Worm (Caenorhabditis elegans): ENCODE data around the gene Y49F6B.12.

Y49F6B.12 gene

ce11 chrII:3481584-3481983 lies 9.4 kb upstream of the Y49F6B.12 start, which contains the start of gene Y49F6B.8:
TSS of gene Y49F6B.8 (minus strand) at chrII:3481684.
- no peak for TF ChIP-seq ama-1 (optimal IDR thresholded peaks at IDR 0.05)

- no peak for TF ChIP-seq tbx-2 (tag; optimal IDR thresholded peaks at IDR 0.05)
- no peak for TF ChIP-seq ceh-48 (tag; optimal IDR thresholded peaks at IDR 0.05)
- no peak for TF ChIP-seq fkh-6 (tag; optimal IDR thresholded peaks at IDR 0.05)
- no peak for TF ChIP-seq ceh-34 (tag; optimal IDR thresholded peaks at IDR 0.05)
- no peak for TF ChIP-seq pha-2 (tag; optimal IDR thresholded peaks at IDR 0.05)
- TF ChIP-seq nfya-1 (tag; optimal IDR thresholded peaks at IDR 0.05) = no peak
- TF ChIP-seq pqm-1 (tag; optimal IDR thresholded peaks at IDR 0.05) = no peak
- no peak for TF ChIP-seq pag-3 (tag; optimal IDR thresholded peaks at IDR 0.05; ENCODE audit: borderline replicate concordance)
- no peak for TF ChIP-seq ceh-45 (GFP tag; IDR thresholded peaks at IDR 0.05)
- TF ChIP-seq F13H6.1 (tag; optimal IDR thresholded peaks at IDR 0.05) = no peak
- no peak for TF ChIP-seq elt-4 (tag; optimal IDR thresholded peaks at IDR 0.05)
- TF ChIP-seq sox-2 (GFP tag; IDR thresholded peaks at IDR 0.05) = no peak
- TF ChIP-seq ceh-30 (tag; optimal IDR thresholded peaks at IDR 0.05) = no peak
Observed at ce11 chrII:3477171-3477570, 5.0 kb upstream of the Y49F6B.12 start, which contains the start of gene fbxb-104. TSS of gene fbxb-104 (minus strand) at chrII:3477271.

- no peak for TF ChIP-seq ama-1 (optimal IDR thresholded peaks at IDR 0.05)
- TF ChIP-seq dve-1 (tag; optimal IDR thresholded peaks at IDR 0.05) = peak; percentile 62
Observed at ce11 chrII:3476536-3476935, 4.3 kb upstream of the Y49F6B.12 start.

- TF ChIP-seq gmeb-2 (tag; optimal IDR thresholded peaks at IDR 0.05) = no peak
- no peak for TF ChIP-seq unc-42 (tag; optimal IDR thresholded peaks at IDR 0.05)
- TF ChIP-seq fkh-6 (tag; optimal IDR thresholded peaks at IDR 0.05) = no peak
- TF ChIP-seq tbx-2 (tag; optimal IDR thresholded peaks at IDR 0.05) = no peak
- TF ChIP-seq ceh-30 (tag; optimal IDR thresholded peaks at IDR 0.05) = no peak
- no peak for TF ChIP-seq pha-2 (tag; optimal IDR thresholded peaks at IDR 0.05)
- no peak for TF ChIP-seq ceh-24 (tag; optimal IDR thresholded peaks at IDR 0.05)
Observed at ce11 chrII:3473744-3474143, 1.5 kb upstream of the Y49F6B.12 start, which contains the start of gene sdz-32. TSS of gene sdz-32 (plus strand) at chrII:3474044.

ce11 chrII:3472817-3473216 lies 601 bp upstream of the Y49F6B.12 start, which contains the start of gene Y49F6B.6:
TSS of gene Y49F6B.6 (plus strand) at chrII:3473117.
- TF ChIP-seq lim-6 (tag; optimal IDR thresholded peaks at IDR 0.05) (no peak), pros-1 (tag; optimal IDR thresholded peaks at IDR 0.05) (no peak), ceh-9 (tag; optimal IDR thresholded peaks at IDR 0.05) (no peak), pha-2 (tag; optimal IDR thresholded peaks at IDR 0.05) (no peak)

- TF ChIP-seq elt-2 (tag; optimal IDR thresholded peaks at IDR 0.05) = no peak
- no peak for TF ChIP-seq pax-1 (tag; optimal IDR thresholded peaks at IDR 0.05)
- TF ChIP-seq tbx-2 (tag; optimal IDR thresholded peaks at IDR 0.05) = no peak
- no peak for TF ChIP-seq sdc-2 (tag; optimal IDR thresholded peaks at IDR 0.05)
- TF ChIP-seq unc-55 (GFP tag; optimal IDR thresholded peaks at IDR 0.05) = no peak
- TF ChIP-seq ceh-34 (tag; optimal IDR thresholded peaks at IDR 0.05) = no peak
- no peak for TF ChIP-seq dmd-4 (tag; optimal IDR thresholded peaks at IDR 0.05; ENCODE audit: borderline replicate concordance)
- TF ChIP-seq T23F11.4 (GFP tag; optimal IDR thresholded peaks at IDR 0.05) = no peak
- TF ChIP-seq ztf-16 (tag; optimal IDR thresholded peaks at IDR 0.05) = no peak
- TF ChIP-seq unc-3 (GFP tag; conservative IDR thresholded peaks at IDR 0.05) = no peak
- no peak for TF ChIP-seq unc-3 (tag; optimal IDR thresholded peaks at IDR 0.05)
- no peak for TF ChIP-seq eyg-1 (tag; optimal IDR thresholded peaks at IDR 0.05)
- no peak for TF ChIP-seq ceh-48 (tag; optimal IDR thresholded peaks at IDR 0.05)
- TF ChIP-seq fax-1 (tag; optimal IDR thresholded peaks at IDR 0.05) = no peak
- TF ChIP-seq npax-4 (tag; optimal IDR thresholded peaks at IDR 0.05) = no peak
- no peak for TF ChIP-seq pat-9 (tag; optimal IDR thresholded peaks at IDR 0.05)
Observed at ce11 chrII:3471603-3472002, 613 bp downstream of the Y49F6B.12 start, which contains the start of gene Y49F6B.13. TSS of gene Y49F6B.13 (minus strand) at chrII:3471703.
